Worm (Caenorhabditis elegans) whole organism, young adult: ENCODE measurements around the gene ssu-1.

Experiments used
- F39B2.1 ChIP-seq: fragments of 200-800 bp; sonication (Bioruptor generic); IDR thresholded peaks from 2 replicates; pipeline ENCODE4 v1.3.6; 2022; ENCODE audit warnings: missing genetic modification reagents, missing genetic modification characterization, missing compliant biosample characterization
- F49E8.2 ChIP-seq: sonication (generic microtip); optimal IDR thresholded peaks from 3 replicates; lab custom pipeline; 2017; ENCODE audit warnings: missing genetic modification characterization, mild to moderate bottlenecking, missing compliant biosample characterization, antibody characterized with exemption, moderate library complexity; ENCODE audit not compliant: insufficient read depth
- Y79H2A.3 ChIP-seq: fragments of 200-800 bp; sonication (Bioruptor generic); conservative IDR thresholded peaks from 2 replicates; pipeline ENCODE4 v1.3.6; 2022; ENCODE audit warnings: missing genetic modification reagents, missing genetic modification characterization, missing compliant biosample characterization
- cebp-1 ChIP-seq, 2 experiments: fragments of 200-800 bp in 1 of 2; sonication (Bioruptor generic) in 1 of 2; sonication (generic microtip) in 1 of 2; IDR thresholded peaks in 1 of 2; optimal IDR thresholded peaks in 1 of 2; 2 replicates each; pipeline versions ENCODE4 v1.3.6 to Lab custom; 2017 to 2022; ENCODE audit warnings: missing compliant biosample characterization in 2 of 2, missing genetic modification characterization in 2 of 2, mild to moderate bottlenecking in 1 of 2, missing genetic modification reagents in 1 of 2, moderate library complexity in 1 of 2
- chd-7 ChIP-seq: sonication (generic microtip); optimal IDR thresholded peaks from 2 replicates; lab custom pipeline; 2016; ENCODE audit warnings: mild to moderate bottlenecking, missing genetic modification characterization, moderate library complexity, missing compliant biosample characterization
- mcd-1 ChIP-seq: fragments of 200-800 bp; sonication (Bioruptor generic); IDR thresholded peaks from 2 replicates; pipeline ENCODE4 v1.3.6; 2022; ENCODE audit warnings: missing genetic modification reagents, missing genetic modification characterization, missing compliant biosample characterization
- mxl-1 ChIP-seq: sonication (generic microtip); optimal IDR thresholded peaks from 2 replicates; lab custom pipeline; 2016; ENCODE audit warnings: missing genetic modification characterization, missing compliant biosample characterization
- pha-4 ChIP-seq: fragments of 150-350 bp; sonication (generic microtip); optimal IDR thresholded peaks from 2 replicates; lab custom pipeline; 2014; ENCODE audit warnings: missing biosample characterization, missing genetic modification reagents, missing genetic modification characterization

ce11 chrV:20127543-20127942 lies 5.5 kb downstream of the ssu-1 start:
- TF ChIP-seq Y79H2A.3 (GFP tag; lab: Robert Waterston, UW): no peak
- TF ChIP-seq F39B2.1 (GFP tag; lab: Robert Waterston, UW): no peak
- no peak for TF ChIP-seq F49E8.2
- TF ChIP-seq pha-4 (tag; lab: Kevin White, UChicago): no peak
- TF ChIP-seq cebp-1 (GFP tag; IDR thresholded peaks at IDR 0.05; lab: Robert Waterston, UW): no peak
- TF ChIP-seq cebp-1 (tag; optimal IDR thresholded peaks at IDR 0.05; lab: Kevin White, UChicago): no peak
- no peak for TF ChIP-seq mcd-1 (GFP tag; lab: Robert Waterston, UW)
- TF ChIP-seq mxl-1 (tag; lab: Kevin White, UChicago): no peak
- TF ChIP-seq chd-7: no peak
